Worm (Caenorhabditis elegans) whole organism, L4 larva: ENCODE results near the gene Y55D9A.2.

Source experiments
- F10B5.3 ChIP-seq: sonication (generic microtip); optimal IDR thresholded peaks from 2 replicates; lab custom pipeline; 2016; ENCODE audit warnings: mild to moderate bottlenecking, missing genetic modification characterization, missing compliant biosample characterization
- F49E8.2 ChIP-seq: sonication (generic microtip); optimal IDR thresholded peaks from 2 replicates; lab custom pipeline; 2016; ENCODE audit warnings: missing compliant biosample characterization, mild to moderate bottlenecking, missing genetic modification characterization, borderline replicate concordance
- T20F7.1 ChIP-seq: fragments of 200-800 bp; sonication (Bioruptor generic); optimal IDR thresholded peaks from 2 replicates; lab custom pipeline; 2018; ENCODE audit warnings: mild to moderate bottlenecking, missing genetic modification characterization, missing compliant biosample characterization
- Y105C5A.15 ChIP-seq: fragments of 200-800 bp; sonication (Bioruptor generic); IDR thresholded peaks from 2 replicates; pipeline ENCODE4 v1.3.6; 2022; ENCODE audit warnings: missing genetic modification characterization, missing compliant biosample characterization
- Y75B8A.6 ChIP-seq: fragments of 200-800 bp; sonication (Bioruptor generic); IDR thresholded peaks from 2 replicates; pipeline ENCODE4 v1.3.6; 2022; ENCODE audit warnings: missing genetic modification reagents, missing genetic modification characterization, missing compliant biosample characterization
- ama-1 ChIP-seq: fragments of 150-350 bp; optimal IDR thresholded peaks from 2 replicates; lab custom pipeline; 2014; ENCODE audit warnings: inconsistent platforms, mixed read lengths
- attf-4 ChIP-seq: sonication (generic microtip); optimal IDR thresholded peaks from 3 replicates; lab custom pipeline; 2017; ENCODE audit warnings: missing biosample characterization, missing genetic modification characterization
- ceh-28 ChIP-seq: fragments of 150-350 bp; optimal IDR thresholded peaks from 2 replicates; lab custom pipeline; 2014; ENCODE audit warnings: missing biosample characterization, missing genetic modification reagents, missing genetic modification characterization
- ceh-44 ChIP-seq: fragments of 200-800 bp; sonication (Bioruptor generic); IDR thresholded peaks from 2 replicates; pipeline ENCODE4 v1.3.6; 2022; ENCODE audit warnings: missing genetic modification reagents, missing genetic modification characterization, missing compliant biosample characterization
- ceh-62 ChIP-seq: sonication (generic microtip); optimal IDR thresholded peaks from 2 replicates; lab custom pipeline; 2017; ENCODE audit warnings: missing biosample characterization, missing genetic modification characterization
- cey-2 ChIP-seq: sonication (generic microtip); optimal IDR thresholded peaks from 3 replicates; lab custom pipeline; 2017; ENCODE audit warnings: missing genetic modification characterization, mild to moderate bottlenecking, missing compliant biosample characterization, antibody characterized with exemption, borderline replicate concordance; ENCODE audit not compliant: insufficient read depth
- daf-16 ChIP-seq, 3 experiments: sonication (generic microtip); optimal IDR thresholded peaks; 2 replicates each; lab custom pipeline; 2016 to 2017; ENCODE audit warnings: missing genetic modification characterization in 3 of 3, missing genetic modification reagents in 3 of 3, mild to moderate bottlenecking in 2 of 3, missing compliant biosample characterization in 2 of 3, missing biosample characterization in 1 of 3, moderate library complexity in 1 of 3
- daf-19 ChIP-seq: fragments of 200-800 bp; sonication (Bioruptor generic); conservative IDR thresholded peaks from 2 replicates; pipeline ENCODE4 v1.3.6; 2022; ENCODE audit warnings: missing genetic modification characterization, missing compliant biosample characterization
- dmd-6 ChIP-seq: fragments of 200-800 bp; sonication (Bioruptor generic); IDR thresholded peaks from 2 replicates; pipeline ENCODE4 v1.3.6; 2022; ENCODE audit warnings: missing genetic modification reagents, missing genetic modification characterization, missing compliant biosample characterization
- dpl-1 ChIP-seq: fragments of 150-350 bp; optimal IDR thresholded peaks from 2 replicates; lab custom pipeline; 2014; ENCODE audit warnings: missing biosample characterization, missing genetic modification reagents, missing genetic modification characterization
- duxl-1 ChIP-seq: sonication (generic microtip); optimal IDR thresholded peaks from 2 replicates; lab custom pipeline; 2016; ENCODE audit warnings: mild to moderate bottlenecking, missing genetic modification characterization, moderate library complexity, missing compliant biosample characterization; ENCODE audit not compliant: poor library complexity
- dve-1 ChIP-seq: sonication (generic microtip); optimal IDR thresholded peaks from 2 replicates; lab custom pipeline; 2017; ENCODE audit warnings: antibody characterized with exemption, mild to moderate bottlenecking, missing genetic modification characterization, missing compliant biosample characterization; ENCODE audit not compliant: insufficient read depth
- hlh-11 ChIP-seq: fragments of 200-800 bp; sonication (Bioruptor generic); optimal IDR thresholded peaks from 2 replicates; lab custom pipeline; 2018; ENCODE audit warnings: mild to moderate bottlenecking, missing genetic modification characterization, missing compliant biosample characterization
- hlh-30 ChIP-seq: sonication (generic microtip); optimal IDR thresholded peaks from 2 replicates; lab custom pipeline; 2017; ENCODE audit warnings: antibody characterized with exemption, mild to moderate bottlenecking, missing genetic modification characterization, missing compliant biosample characterization; ENCODE audit not compliant: insufficient read depth
- lim-7 ChIP-seq: fragments of 200-800 bp; sonication (Bioruptor generic); IDR thresholded peaks from 2 replicates; pipeline ENCODE4 v1.3.6; 2022; ENCODE audit warnings: missing genetic modification characterization, missing compliant biosample characterization
- lin-29 ChIP-seq: fragments of 200-800 bp; sonication (Bioruptor generic); IDR thresholded peaks from 2 replicates; pipeline ENCODE4 v1.3.6; 2022; ENCODE audit warnings: missing genetic modification reagents, missing genetic modification characterization, missing compliant biosample characterization
- lin-38 ChIP-seq: fragments of 200-800 bp; sonication (Bioruptor generic); IDR thresholded peaks from 2 replicates; pipeline ENCODE4 v1.3.6; 2022; ENCODE audit warnings: missing genetic modification reagents, missing genetic modification characterization, missing compliant biosample characterization
- lin-39 ChIP-seq: fragments of 150-350 bp; optimal IDR thresholded peaks from 2 replicates; lab custom pipeline; 2014; ENCODE audit warnings: missing biosample characterization, missing genetic modification reagents, missing genetic modification characterization
- lsy-2 ChIP-seq, 2 experiments: fragments of 150-350 bp in 1 of 2; sonication (generic microtip) in 1 of 2; optimal IDR thresholded peaks; 2 replicates each; lab custom pipeline; 2014 to 2017; ENCODE audit warnings: missing biosample characterization in 2 of 2, missing genetic modification characterization in 2 of 2
- madf-9 ChIP-seq: fragments of 200-800 bp; sonication (Bioruptor generic); conservative IDR thresholded peaks from 2 replicates; pipeline ENCODE4 v1.3.6; 2022; ENCODE audit warnings: missing genetic modification reagents, missing genetic modification characterization, missing compliant biosample characterization
- mdt-29 ChIP-seq: fragments of 200-800 bp; sonication (Bioruptor generic); IDR thresholded peaks from 2 replicates; pipeline ENCODE4 v1.3.6; 2022; ENCODE audit warnings: missing genetic modification reagents, missing genetic modification characterization, missing compliant biosample characterization
- mep-1 ChIP-seq: fragments of 150-350 bp; sonication (generic microtip); optimal IDR thresholded peaks from 3 replicates; lab custom pipeline; 2014; ENCODE audit warnings: missing biosample characterization, missing genetic modification characterization
- mes-2 ChIP-seq: sonication (generic microtip); optimal IDR thresholded peaks from 2 replicates; lab custom pipeline; 2016; ENCODE audit warnings: missing genotype, mild to moderate bottlenecking, missing genetic modification characterization, missing compliant biosample characterization; ENCODE audit not compliant: poor library complexity, severe bottlenecking
- mxl-2 ChIP-seq: fragments of 200-800 bp; sonication (Bioruptor generic); conservative IDR thresholded peaks from 2 replicates; pipeline ENCODE4 v1.3.6; 2022; ENCODE audit warnings: missing genetic modification reagents, missing genetic modification characterization, missing compliant biosample characterization
- nhr-111 ChIP-seq: fragments of 200-800 bp; sonication (Bioruptor generic); optimal IDR thresholded peaks from 2 replicates; lab custom pipeline; 2018; ENCODE audit warnings: mild to moderate bottlenecking, missing genetic modification characterization, missing compliant biosample characterization
- nhr-25 ChIP-seq: sonication (generic microtip); optimal IDR thresholded peaks from 2 replicates; lab custom pipeline; 2017; ENCODE audit warnings: missing genetic modification characterization, mild to moderate bottlenecking, missing compliant biosample characterization, antibody characterized with exemption, moderate library complexity, borderline replicate concordance; ENCODE audit not compliant: insufficient read depth
- nhr-42 ChIP-seq: fragments of 200-800 bp; sonication (Bioruptor generic); IDR thresholded peaks from 2 replicates; pipeline ENCODE4 v1.3.6; 2022; ENCODE audit warnings: missing genetic modification characterization, missing compliant biosample characterization
- nhr-76 ChIP-seq: fragments of 150-350 bp; optimal IDR thresholded peaks from 2 replicates; lab custom pipeline; 2014; ENCODE audit warnings: missing biosample characterization, missing genetic modification characterization
- nhr-77 ChIP-seq: fragments of 150-350 bp; optimal IDR thresholded peaks from 2 replicates; lab custom pipeline; 2014; ENCODE audit warnings: missing biosample characterization, missing genetic modification characterization
- pha-4 ChIP-seq, 2 experiments: fragments of 150-350 bp in 1 of 2; fragments of 200-800 bp in 1 of 2; sonication (Bioruptor generic) in 1 of 2; IDR thresholded peaks in 1 of 2; optimal IDR thresholded peaks in 1 of 2; 2 replicates each; pipeline versions ENCODE4 v1.3.6 to Lab custom; 2014 to 2022; ENCODE audit warnings: missing genetic modification characterization in 2 of 2, missing genetic modification reagents in 2 of 2, missing biosample characterization in 1 of 2, missing compliant biosample characterization in 1 of 2
- pqm-1 ChIP-seq: sonication (generic microtip); optimal IDR thresholded peaks from 2 replicates; lab custom pipeline; 2017; ENCODE audit warnings: missing biosample characterization, missing genetic modification characterization
- rbr-2 ChIP-seq: sonication (generic microtip); optimal IDR thresholded peaks from 2 replicates; lab custom pipeline; 2016; ENCODE audit warnings: missing genotype, missing genetic modification characterization, missing compliant biosample characterization
- sdz-12 ChIP-seq: fragments of 200-800 bp; sonication (Bioruptor generic); optimal IDR thresholded peaks from 2 replicates; lab custom pipeline; 2018; ENCODE audit warnings: mild to moderate bottlenecking, missing genetic modification characterization, missing compliant biosample characterization
- set-16 ChIP-seq: fragments of 200-800 bp; sonication (Bioruptor generic); IDR thresholded peaks from 2 replicates; pipeline ENCODE4 v1.3.6; 2022; ENCODE audit warnings: missing genetic modification reagents, missing genetic modification characterization, missing compliant biosample characterization
- spr-3 ChIP-seq: fragments of 200-800 bp; sonication (Bioruptor generic); optimal IDR thresholded peaks from 2 replicates; lab custom pipeline; 2018; ENCODE audit warnings: mild to moderate bottlenecking, missing genetic modification characterization, missing compliant biosample characterization
- unc-130 ChIP-seq: sonication (generic microtip); optimal IDR thresholded peaks from 2 replicates; lab custom pipeline; 2016; ENCODE audit warnings: missing genetic modification reagents, missing genetic modification characterization, missing compliant biosample characterization
- zag-1 ChIP-seq: fragments of 150-350 bp; optimal IDR thresholded peaks from 2 replicates; lab custom pipeline; 2014; ENCODE audit warnings: missing biosample characterization, missing genetic modification characterization
- zfp-3 ChIP-seq: fragments of 200-800 bp; sonication (Bioruptor generic); conservative IDR thresholded peaks from 2 replicates; pipeline ENCODE4 v1.3.6; 2022; ENCODE audit warnings: missing genetic modification reagents, missing genetic modification characterization, missing compliant biosample characterization
- ztf-11 ChIP-seq: fragments of 150-350 bp; optimal IDR thresholded peaks from 2 replicates; lab custom pipeline; 2014; ENCODE audit warnings: missing biosample characterization, missing genetic modification characterization
- ztf-7 ChIP-seq: fragments of 150-350 bp; optimal IDR thresholded peaks from 2 replicates; lab custom pipeline; 2014; ENCODE audit warnings: missing biosample characterization, missing genetic modification characterization

The Y55D9A.2 gene

ce11 chrIV:12605401-12605800, at the start of gene Y55D9A.2:
Y55D9A.2 (minus strand) TSS chrIV:12605431.
- TF ChIP-seq lin-29 = no peak
- TF ChIP-seq daf-19 (GFP tag; lab: Robert Waterston, UW) = no peak
- no peak for TF ChIP-seq ztf-7 (tag; lab: Kevin White, UChicago)
- no peak for TF ChIP-seq Y75B8A.6 (GFP tag; lab: Robert Waterston, UW)
- no peak for TF ChIP-seq F10B5.3
- peak in 1 of 2 experiments; percentile 64 for TF ChIP-seq lsy-2 (tag; optimal IDR thresholded peaks at IDR 0.05; lab: Kevin White, UChicago)
- TF ChIP-seq daf-16 (GFP tag; optimal IDR thresholded peaks at IDR 0.05; lab: Kevin White, UChicago) = no peak
- TF ChIP-seq daf-16 (tag; optimal IDR thresholded peaks at IDR 0.05; lab: Kevin White, UChicago) = peak; percentile 9
- TF ChIP-seq lim-7 (GFP tag; lab: Robert Waterston, UW) = no peak
- no peak for TF ChIP-seq zfp-3 (GFP tag; lab: Robert Waterston, UW)
- TF ChIP-seq unc-130 (GFP tag; lab: Kevin White, UChicago) = peak; percentile 4
- TF ChIP-seq T20F7.1 (GFP tag; lab: Kevin White, UChicago) = peak; percentile 60
- TF ChIP-seq F49E8.2 (tag; lab: Kevin White, UChicago) = no peak
- no peak for TF ChIP-seq mdt-29
- no peak for TF ChIP-seq pqm-1 (tag; lab: Kevin White, UChicago)
- TF ChIP-seq dmd-6 (GFP tag; lab: Robert Waterston, UW) = no peak
- TF ChIP-seq hlh-30 (tag; lab: Kevin White, UChicago) = no peak
- TF ChIP-seq rbr-2 (tag; lab: Kevin White, UChicago) = no peak
- peak; percentile 22 for TF ChIP-seq nhr-77 (tag; lab: Kevin White, UChicago)
- TF ChIP-seq nhr-25 (tag; lab: Kevin White, UChicago) = no peak
- no peak for TF ChIP-seq mxl-2 (GFP tag; lab: Robert Waterston, UW)
- no peak for TF ChIP-seq pha-4 (GFP tag; IDR thresholded peaks at IDR 0.05; lab: Robert Waterston, UW)
- TF ChIP-seq pha-4 (tag; optimal IDR thresholded peaks at IDR 0.05; lab: Kevin White, UChicago) = no peak
- no peak for TF ChIP-seq madf-9 (GFP tag; lab: Robert Waterston, UW)
- TF ChIP-seq dpl-1 (GFP tag; lab: Kevin White, UChicago) = peak; percentile 40
- peak; percentile 90 for TF ChIP-seq lin-38 (GFP tag; lab: Robert Waterston, UW)
- no peak for TF ChIP-seq dve-1
- TF ChIP-seq ceh-44 = no peak
- no peak for TF ChIP-seq nhr-111
- no peak for TF ChIP-seq zag-1 (tag; lab: Kevin White, UChicago)
- no peak for TF ChIP-seq ztf-11 (tag; lab: Kevin White, UChicago)
- no peak for TF ChIP-seq attf-4 (tag; lab: Kevin White, UChicago)
- no peak for TF ChIP-seq nhr-42 (GFP tag; lab: Robert Waterston, UW)
- no peak for TF ChIP-seq ama-1 (lab: Kevin White, UChicago)
- peak; percentile 70 for TF ChIP-seq mes-2 (tag; lab: Kevin White, UChicago)
- TF ChIP-seq spr-3 (GFP tag; lab: Kevin White, UChicago) = no peak
- TF ChIP-seq ceh-62 (tag; lab: Kevin White, UChicago) = no peak
- no peak for TF ChIP-seq ceh-28 (tag; lab: Kevin White, UChicago)
- no peak for TF ChIP-seq Y105C5A.15 (GFP tag; lab: Robert Waterston, UW)
- TF ChIP-seq hlh-11 (tag; lab: Kevin White, UChicago) = no peak
- TF ChIP-seq set-16 (GFP tag; lab: Robert Waterston, UW) = no peak
- no peak for TF ChIP-seq lin-39 (tag; lab: Kevin White, UChicago)
- TF ChIP-seq sdz-12 (GFP tag; lab: Kevin White, UChicago) = no peak
- TF ChIP-seq nhr-76 (tag; lab: Kevin White, UChicago) = no peak
- peak; percentile 2 for TF ChIP-seq mep-1
- no peak for TF ChIP-seq cey-2 (tag; lab: Kevin White, UChicago)
- no peak for TF ChIP-seq duxl-1 (tag; lab: Kevin White, UChicago)
